Worm (Caenorhabditis elegans): ENCODE measurements around the gene C45G9.10.

C45G9.10 gene

DNA sequence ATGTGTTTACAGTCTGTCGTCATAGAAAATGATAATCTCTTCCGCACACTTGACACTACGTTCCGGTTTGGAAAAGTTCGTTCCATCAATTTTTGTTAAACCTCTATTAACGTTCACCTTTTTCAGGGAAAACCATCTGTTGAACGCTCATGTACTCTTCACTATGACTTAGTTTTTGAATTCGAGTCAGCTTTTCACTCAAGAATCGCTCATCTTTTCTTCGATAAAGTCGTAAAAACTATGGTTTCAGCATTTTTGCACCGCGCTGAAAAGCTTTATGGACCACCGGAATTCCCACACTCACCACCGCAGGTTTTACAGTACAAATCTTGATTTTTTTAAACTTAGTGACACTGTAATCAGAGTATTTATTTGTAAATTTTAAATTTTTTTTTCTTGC lies 38.1 kb downstream of the C45G9.10 start:
- TF ChIP-seq nhr-232 (tag; optimal IDR thresholded peaks at IDR 0.05) (no peak), ceh-14 (tag; optimal IDR thresholded peaks at IDR 0.05) (no peak), elt-2 (tag; optimal IDR thresholded peaks at IDR 0.05) (no peak), pha-4 (tag; optimal IDR thresholded peaks at IDR 0.05) (no peak), mec-3 (tag; optimal IDR thresholded peaks at IDR 0.05; ENCODE audit: borderline replicate concordance) (no peak), unc-42 (tag; optimal IDR thresholded peaks at IDR 0.05) (no peak), unc-86 (tag; optimal IDR thresholded peaks at IDR 0.05) (no peak), fkh-6 (tag; optimal IDR thresholded peaks at IDR 0.05) (no peak), K09A11.1 (tag; optimal IDR thresholded peaks at IDR 0.05; ENCODE audit: insufficient read depth) (no peak), hlh-8 (tag; optimal IDR thresholded peaks at IDR 0.05) (no peak), hlh-6 (tag; optimal IDR thresholded peaks at IDR 0.05) (no peak), ceh-48 (tag; optimal IDR thresholded peaks at IDR 0.05) (no peak), sox-4 (tag; optimal IDR thresholded peaks at IDR 0.05) (no peak), fkh-10 (GFP tag; optimal IDR thresholded peaks at IDR 0.05) (no peak), pax-1 (tag; optimal IDR thresholded peaks at IDR 0.05) (no peak), pros-1 (tag; optimal IDR thresholded peaks at IDR 0.05) (no peak), C08G9.2 (tag; optimal IDR thresholded peaks at IDR 0.05) (no peak), sox-2 (GFP tag; IDR thresholded peaks at IDR 0.05) (no peak), tbx-7 (tag; optimal IDR thresholded peaks at IDR 0.05) (no peak)

ce11 chrIII:5022964-5023363 lies 38.7 kb downstream of the C45G9.10 start, which contains the start of gene R144.13:
Gene R144.13, plus strand, starts transcription at chrIII:5023264.
- TF ChIP-seq nhr-11 (tag; optimal IDR thresholded peaks at IDR 0.05) = no peak
- no peak for TF ChIP-seq pqm-1 (tag; optimal IDR thresholded peaks at IDR 0.05)
- TF ChIP-seq tbx-2 (tag; optimal IDR thresholded peaks at IDR 0.05) = no peak
- TF ChIP-seq ceh-22 (tag; optimal IDR thresholded peaks at IDR 0.05) = no peak
- no peak for TF ChIP-seq hlh-8 (tag; optimal IDR thresholded peaks at IDR 0.05)
- TF ChIP-seq rnt-1 (tag; optimal IDR thresholded peaks at IDR 0.05) = no peak
- TF ChIP-seq pax-1 (tag; optimal IDR thresholded peaks at IDR 0.05) = no peak

DNA sequence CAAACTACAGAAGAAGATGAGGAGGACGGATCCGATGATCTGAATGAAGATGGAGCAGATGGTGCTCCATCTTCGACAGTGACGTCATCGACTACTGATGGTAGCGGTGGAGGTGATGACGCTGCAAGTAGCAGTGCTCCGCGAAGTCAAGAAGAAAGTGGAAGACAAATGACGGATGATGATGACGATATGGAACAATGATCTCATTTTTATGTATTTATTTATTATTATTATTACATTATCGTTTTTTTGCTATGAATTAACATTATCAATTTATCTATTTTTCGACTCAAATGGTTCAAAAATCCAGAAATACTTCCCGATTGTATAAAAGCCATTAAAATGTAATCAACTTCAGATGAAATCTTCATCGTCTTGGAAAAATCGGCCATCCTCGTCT lies 40.0 kb downstream of the C45G9.10 start, which contains the start of gene R144.3:
R144.3 (plus strand) TSS at position 301 of the 400 bp plus-strand sequence.
- TF ChIP-seq tbx-7 (tag; optimal IDR thresholded peaks at IDR 0.05) (no peak), ceh-14 (tag; optimal IDR thresholded peaks at IDR 0.05) (no peak)

ce11 chrIII:5020924-5021323 lies 40.8 kb downstream of the C45G9.10 start, which contains the start of gene mdt-11:
Gene mdt-11, plus strand, starts transcription at chrIII:5021224.
- TF ChIP-seq ceh-31 (tag; optimal IDR thresholded peaks at IDR 0.05) (no peak), ceh-6 (GFP tag; optimal IDR thresholded peaks at IDR 0.05) (no peak), lin-11 (tag; optimal IDR thresholded peaks at IDR 0.05) (no peak), ahr-1 (tag; optimal IDR thresholded peaks at IDR 0.05) (no peak), hlh-8 (tag; optimal IDR thresholded peaks at IDR 0.05) (no peak), ceh-18 (tag; optimal IDR thresholded peaks at IDR 0.05) (no peak), unc-42 (tag; optimal IDR thresholded peaks at IDR 0.05) (no peak), syd-9 (tag; optimal IDR thresholded peaks at IDR 0.05) (no peak), unc-55 (GFP tag; optimal IDR thresholded peaks at IDR 0.05) (no peak), sox-2 (GFP tag; IDR thresholded peaks at IDR 0.05) (no peak)

ce11 chrIII:5018116-5018689 lies 43.5 kb downstream of the C45G9.10 start, which contains the start of gene wip-1:
Gene wip-1, plus strand, starts transcription at chrIII:5018639.
- TF ChIP-seq ahr-1 (tag; optimal IDR thresholded peaks at IDR 0.05) (peak; percentile 32), tbx-2 (tag; optimal IDR thresholded peaks at IDR 0.05) (peak; percentile 96), pha-4 (tag; optimal IDR thresholded peaks at IDR 0.05) (no peak), odd-2 (tag; optimal IDR thresholded peaks at IDR 0.05) (no peak), K02D7.2 (tag; optimal IDR thresholded peaks at IDR 0.05) (no peak), lim-6 (tag; optimal IDR thresholded peaks at IDR 0.05) (peak; percentile 5), ceh-6 (GFP tag; optimal IDR thresholded peaks at IDR 0.05) (peak; percentile 73), ceh-34 (tag; optimal IDR thresholded peaks at IDR 0.05) (peak; percentile 94), pqm-1 (tag; optimal IDR thresholded peaks at IDR 0.05) (peak; percentile 72), ceh-24 (tag; optimal IDR thresholded peaks at IDR 0.05) (no peak), hlh-8 (tag; optimal IDR thresholded peaks at IDR 0.05) (peak; percentile 49), nhr-11 (tag; optimal IDR thresholded peaks at IDR 0.05) (no peak), elt-4 (tag; optimal IDR thresholded peaks at IDR 0.05) (no peak), hlh-13 (GFP tag; optimal IDR thresholded peaks at IDR 0.05) (no peak), elt-2 (tag; optimal IDR thresholded peaks at IDR 0.05) (peak; percentile 87), C08G9.2 (tag; optimal IDR thresholded peaks at IDR 0.05) (peak; percentile 66), pax-1 (tag; optimal IDR thresholded peaks at IDR 0.05) (no peak), unc-55 (GFP tag; optimal IDR thresholded peaks at IDR 0.05) (peak; percentile 65), sox-2 (GFP tag; IDR thresholded peaks at IDR 0.05) (no peak), ttx-3 (tag; optimal IDR thresholded peaks at IDR 0.05) (peak; percentile 58), fkh-6 (tag; optimal IDR thresholded peaks at IDR 0.05) (peak; percentile 60), ceh-9 (tag; optimal IDR thresholded peaks at IDR 0.05) (no peak), unc-86 (tag; optimal IDR thresholded peaks at IDR 0.05) (peak; percentile 71), ceh-18 (tag; optimal IDR thresholded peaks at IDR 0.05) (peak; percentile 96), sdc-2 (tag; optimal IDR thresholded peaks at IDR 0.05) (peak; percentile 79)

Measured in whole organism, late embryonic.